Worm (Caenorhabditis elegans) whole organism, L3 larva: ENCODE measurements around the gene C14C6.3.

ENCODE experiments used
- R02D3.7 ChIP-seq: fragments of 150-350 bp; optimal IDR thresholded peaks from 2 replicates; lab custom pipeline; 2014; ENCODE audit warnings: missing biosample characterization, missing genetic modification characterization
- ZK546.5 ChIP-seq: sonication (generic microtip); optimal IDR thresholded peaks from 2 replicates; lab custom pipeline; 2017; ENCODE audit warnings: missing biosample characterization, missing genetic modification characterization
- aly-2 ChIP-seq: fragments of 150-350 bp; optimal IDR thresholded peaks from 2 replicates; lab custom pipeline; 2014; ENCODE audit warnings: missing biosample characterization, missing genetic modification characterization
- ceh-16 ChIP-seq: sonication (generic microtip); optimal IDR thresholded peaks from 2 replicates; lab custom pipeline; 2017; ENCODE audit warnings: missing biosample characterization, missing genetic modification characterization
- ceh-28 ChIP-seq: fragments of 150-350 bp; optimal IDR thresholded peaks from 2 replicates; lab custom pipeline; 2014; ENCODE audit warnings: missing biosample characterization, missing genetic modification reagents, missing genetic modification characterization
- ceh-82 ChIP-seq: fragments of 150-350 bp; optimal IDR thresholded peaks from 2 replicates; lab custom pipeline; 2014; ENCODE audit warnings: missing biosample characterization, missing genetic modification characterization
- ceh-9 ChIP-seq: sonication (generic microtip); optimal IDR thresholded peaks from 2 replicates; lab custom pipeline; 2018; ENCODE audit warnings: missing biosample characterization, missing genetic modification characterization
- daf-12 ChIP-seq: fragments of 150-350 bp; optimal IDR thresholded peaks from 2 replicates; lab custom pipeline; 2014; ENCODE audit warnings: missing biosample characterization, missing genetic modification reagents, missing genetic modification characterization
- egl-27 ChIP-seq: sonication (generic microtip); optimal IDR thresholded peaks from 4 replicates; lab custom pipeline; 2017; ENCODE audit warnings: missing biosample characterization, missing genetic modification reagents, missing genetic modification characterization
- elt-3 ChIP-seq, 3 experiments: fragments of 150-350 bp in 1 of 3; sonication (generic microtip) in 2 of 3; optimal IDR thresholded peaks; 2 replicates in 2 of 3; 4 replicates in 1 of 3; lab custom pipeline; 2014 to 2017; ENCODE audit warnings: missing biosample characterization in 3 of 3, missing genetic modification characterization in 3 of 3
- eor-1 ChIP-seq, 2 experiments: fragments of 150-350 bp; optimal IDR thresholded peaks; 2 replicates each; lab custom pipeline; 2014 to 2018; ENCODE audit warnings: missing biosample characterization in 2 of 2, missing genetic modification characterization in 2 of 2
- fkh-10 ChIP-seq: sonication (generic microtip); optimal IDR thresholded peaks from 2 replicates; lab custom pipeline; 2017; ENCODE audit warnings: missing biosample characterization, missing genetic modification reagents, missing genetic modification characterization
- fkh-2 ChIP-seq: fragments of 150-350 bp; optimal IDR thresholded peaks from 2 replicates; lab custom pipeline; 2014; ENCODE audit warnings: missing biosample characterization, missing genetic modification reagents, missing genetic modification characterization
- hmg-11 ChIP-seq: sonication (generic microtip); optimal IDR thresholded peaks from 2 replicates; lab custom pipeline; 2016; ENCODE audit warnings: missing genetic modification characterization, missing compliant biosample characterization
- jun-1 ChIP-seq: fragments of 150-350 bp; optimal IDR thresholded peaks from 2 replicates; lab custom pipeline; 2014; ENCODE audit warnings: missing biosample characterization, missing genetic modification reagents, missing genetic modification characterization
- lin-15B ChIP-seq: fragments of 150-350 bp; optimal IDR thresholded peaks from 2 replicates; lab custom pipeline; 2014; ENCODE audit warnings: missing biosample characterization, missing genetic modification characterization
- lin-39 ChIP-seq: fragments of 150-350 bp; optimal IDR thresholded peaks from 2 replicates; lab custom pipeline; 2018; ENCODE audit warnings: missing biosample characterization, missing genetic modification reagents, missing genetic modification characterization
- lsy-12 ChIP-seq: sonication (generic microtip); optimal IDR thresholded peaks from 2 replicates; lab custom pipeline; 2016; ENCODE audit warnings: mild to moderate bottlenecking, missing genetic modification characterization, missing compliant biosample characterization
- nfya-1 ChIP-seq: sonication (generic microtip); optimal IDR thresholded peaks from 2 replicates; lab custom pipeline; 2017; ENCODE audit warnings: missing genetic modification characterization, mild to moderate bottlenecking, missing compliant biosample characterization, antibody characterized with exemption, moderate library complexity; ENCODE audit not compliant: insufficient read depth
- nhr-11 ChIP-seq: fragments of 150-350 bp; optimal IDR thresholded peaks from 2 replicates; lab custom pipeline; 2014; ENCODE audit warnings: missing biosample characterization, missing genetic modification characterization
- nhr-12 ChIP-seq: fragments of 150-350 bp; optimal IDR thresholded peaks from 2 replicates; lab custom pipeline; 2014; ENCODE audit warnings: missing biosample characterization, missing genetic modification characterization
- nhr-237 ChIP-seq: fragments of 150-350 bp; optimal IDR thresholded peaks from 2 replicates; lab custom pipeline; 2014; ENCODE audit warnings: missing biosample characterization, missing genetic modification characterization
- nhr-28 ChIP-seq: fragments of 150-350 bp; optimal IDR thresholded peaks from 2 replicates; lab custom pipeline; 2014; ENCODE audit warnings: missing biosample characterization, missing genetic modification characterization
- nhr-67 ChIP-seq: fragments of 150-350 bp; optimal IDR thresholded peaks from 2 replicates; lab custom pipeline; 2014; ENCODE audit warnings: missing biosample characterization, missing genetic modification characterization
- pha-4 ChIP-seq: fragments of 150-350 bp; optimal IDR thresholded peaks from 2 replicates; lab custom pipeline; 2014; ENCODE audit warnings: missing biosample characterization, missing genetic modification reagents, missing genetic modification characterization
- sea-2 ChIP-seq: fragments of 150-350 bp; sonication (generic microtip); optimal IDR thresholded peaks from 4 replicates; lab custom pipeline; 2014; ENCODE audit warnings: missing biosample characterization, missing genetic modification reagents, missing genetic modification characterization
- skn-1 ChIP-seq: fragments of 150-350 bp; optimal IDR thresholded peaks from 2 replicates; lab custom pipeline; 2014; ENCODE audit warnings: missing biosample characterization, missing genetic modification characterization
- snpc-4 ChIP-seq: fragments of 150-350 bp; optimal IDR thresholded peaks from 2 replicates; lab custom pipeline; 2014; ENCODE audit warnings: missing biosample characterization, missing genetic modification characterization
- tbx-2 ChIP-seq: sonication (generic microtip); optimal IDR thresholded peaks from 2 replicates; lab custom pipeline; 2016; ENCODE audit warnings: mild to moderate bottlenecking, missing genetic modification characterization, missing compliant biosample characterization
- unc-39 ChIP-seq: sonication (generic microtip); optimal IDR thresholded peaks from 4 replicates; lab custom pipeline; 2017; ENCODE audit warnings: missing biosample characterization, missing genetic modification characterization
- zag-1 ChIP-seq: fragments of 150-350 bp; optimal IDR thresholded peaks from 2 replicates; lab custom pipeline; 2014; ENCODE audit warnings: missing biosample characterization, missing genetic modification characterization
- ztf-11 ChIP-seq: fragments of 150-350 bp; optimal IDR thresholded peaks from 2 replicates; lab custom pipeline; 2014; ENCODE audit warnings: missing biosample characterization, missing genetic modification characterization
- ztf-4 ChIP-seq: fragments of 150-350 bp; optimal IDR thresholded peaks from 2 replicates; lab custom pipeline; 2014; ENCODE audit warnings: missing biosample characterization, missing genetic modification characterization

The C14C6.3 gene

ce11 chrV:576918-577317 is 33.6 kb downstream of the C14C6.3 start:
- TF ChIP-seq sea-2 = no peak
- TF ChIP-seq nhr-11 (tag; lab: Kevin White, UChicago) = no peak
- no peak for TF ChIP-seq daf-12
- no peak for TF ChIP-seq hmg-11 (tag; lab: Kevin White, UChicago)
- no peak for TF ChIP-seq R02D3.7
- TF ChIP-seq nfya-1 (tag; lab: Kevin White, UChicago) = no peak
- no peak for TF ChIP-seq egl-27
- TF ChIP-seq, all 47 proteins: peak for 0

- TF ChIP-seq ztf-4 (tag; lab: Kevin White, UChicago) = no peak
- TF ChIP-seq skn-1 (tag; lab: Kevin White, UChicago) = no peak
- no peak for TF ChIP-seq nhr-67
- no peak for TF ChIP-seq nhr-28 (tag; lab: Kevin White, UChicago)
- TF ChIP-seq zag-1 (tag; lab: Kevin White, UChicago) = no peak
- no peak for TF ChIP-seq ceh-16
- TF ChIP-seq ztf-11 (tag; lab: Kevin White, UChicago) = no peak
- TF ChIP-seq eor-1 (tag; optimal IDR thresholded peaks at IDR 0.05; lab: Kevin White, UChicago) = no peak
- no peak for TF ChIP-seq tbx-2 (tag; lab: Kevin White, UChicago)
- TF ChIP-seq, all 47 proteins: peak for 0
These were observed 35.7 kb downstream of the C14C6.3 start, which contains the start of gene K06H6.4 for ce11 chrV:578977-579376. Gene K06H6.4 (plus strand): TSS chrV:579277.

- no peak for TF ChIP-seq nhr-237
- no peak for TF ChIP-seq jun-1
- TF ChIP-seq lsy-12 = no peak
- no peak for TF ChIP-seq snpc-4 (tag; lab: Kevin White, UChicago)
- no peak for TF ChIP-seq unc-39
- TF ChIP-seq ceh-9 (tag; lab: Kevin White, UChicago) = no peak
These were observed 38.3 kb downstream of the C14C6.3 start, which contains the start of gene nstp-7 for ce11 chrV:581616-582015. Gene nstp-7 (plus strand): TSS chrV:581916.

ce11 chrV:585472-585871 is 42.2 kb downstream of the C14C6.3 start, which contains the start of gene K06H6.2:
Gene K06H6.2 (plus strand): TSS chrV:585772.
- TF ChIP-seq lin-39 (no peak), zag-1 (tag; lab: Kevin White, UChicago) (no peak), ceh-82 (no peak), daf-12 (no peak), hmg-11 (tag; lab: Kevin White, UChicago) (no peak), elt-3 (tag; optimal IDR thresholded peaks at IDR 0.05; lab: Kevin White, UChicago) (no peak), egl-27 (no peak), nhr-12 (tag; lab: Kevin White, UChicago) (no peak), nhr-28 (tag; lab: Kevin White, UChicago) (no peak), pha-4 (tag; lab: Kevin White, UChicago) (no peak), ceh-28 (no peak), nfya-1 (tag; lab: Kevin White, UChicago) (no peak), R02D3.7 (no peak)
- TF ChIP-seq, all 47 proteins: peak for 0

ce11 chrV:587818-588217 is 44.5 kb downstream of the C14C6.3 start, which contains the start of gene K06H6.1:
Gene K06H6.1 (plus strand): TSS chrV:588118.
- TF ChIP-seq ZK546.5 (tag; lab: Kevin White, UChicago) (no peak), nfya-1 (tag; lab: Kevin White, UChicago) (no peak), tbx-2 (tag; lab: Kevin White, UChicago) (no peak), nhr-12 (tag; lab: Kevin White, UChicago) (no peak), fkh-10 (GFP tag; lab: Kevin White, UChicago) (no peak), nhr-237 (no peak), lin-39 (no peak), aly-2 (tag; lab: Kevin White, UChicago) (no peak), skn-1 (tag; lab: Kevin White, UChicago) (no peak)

ce11 chrV:590182-590581 is 46.9 kb downstream of the C14C6.3 start, which contains the start of gene ZK488.6:
Gene ZK488.6 (plus strand): TSS chrV:590482.
- TF ChIP-seq skn-1 (tag; lab: Kevin White, UChicago) (no peak), R02D3.7 (no peak), lin-15B (tag; lab: Kevin White, UChicago) (no peak), lsy-12 (no peak), fkh-2 (no peak)
